Worm (Caenorhabditis elegans) whole organism, L3 larva: Measurements from ENCODE around the gene F53A10.2.

Experiments
- aly-2 ChIP-seq: fragments of 150-350 bp; optimal IDR thresholded peaks from 2 replicates; lab custom pipeline; 2014; ENCODE audit warnings: missing biosample characterization, missing genetic modification characterization
- ama-1 ChIP-seq: fragments of 150-350 bp; optimal IDR thresholded peaks from 2 replicates; lab custom pipeline; 2018
- fos-1 ChIP-seq: fragments of 150-350 bp; optimal IDR thresholded peaks from 2 replicates; lab custom pipeline; 2014; ENCODE audit warnings: missing biosample characterization, missing genetic modification characterization
- lin-39 ChIP-seq: fragments of 150-350 bp; optimal IDR thresholded peaks from 2 replicates; lab custom pipeline; 2018; ENCODE audit warnings: missing biosample characterization, missing genetic modification reagents, missing genetic modification characterization
- pha-4 ChIP-seq: fragments of 150-350 bp; optimal IDR thresholded peaks from 2 replicates; lab custom pipeline; 2014; ENCODE audit warnings: missing biosample characterization, missing genetic modification reagents, missing genetic modification characterization
- skn-1 ChIP-seq: fragments of 150-350 bp; optimal IDR thresholded peaks from 2 replicates; lab custom pipeline; 2014; ENCODE audit warnings: missing biosample characterization, missing genetic modification characterization

DNA sequence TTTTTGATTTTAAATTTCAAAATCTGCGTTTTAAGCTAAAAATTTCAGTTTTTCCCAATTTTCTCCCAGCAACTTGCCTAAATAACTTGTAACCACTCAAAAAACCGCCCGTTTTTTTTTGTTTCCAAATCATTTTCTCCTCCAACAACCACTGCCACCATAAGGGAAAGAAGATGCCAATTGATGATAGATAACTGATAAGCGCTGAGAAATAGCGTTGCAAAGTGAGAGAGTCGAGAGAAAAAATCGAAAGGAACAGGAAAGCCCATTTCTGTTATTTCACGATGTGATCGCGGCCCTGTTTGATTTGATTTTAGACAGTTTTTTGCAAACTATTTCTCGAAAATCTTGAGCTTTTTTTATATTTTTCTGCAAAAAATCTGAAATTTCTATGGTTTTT, 7.5 kb upstream of the F53A10.2 start:
- TF ChIP-seq pha-4 (tag; lab: Kevin White, UChicago) (no peak), skn-1 (no peak), aly-2 (tag; lab: Kevin White, UChicago) (no peak), lin-39 (no peak), ama-1 (no peak), fos-1 (no peak)
